Worm (Caenorhabditis elegans) whole organism, L4 larva: ENCODE data around the gene nhx-9.

ENCODE experiments used
- T20F7.1 ChIP-seq: fragments of 200-800 bp; sonication (Bioruptor generic); optimal IDR thresholded peaks from 2 replicates; lab custom pipeline; 2018; ENCODE audit warnings: mild to moderate bottlenecking, missing genetic modification characterization, missing compliant biosample characterization
- nhr-10 ChIP-seq: fragments of 150-350 bp; optimal IDR thresholded peaks from 2 replicates; lab custom pipeline; 2014; ENCODE audit warnings: missing biosample characterization, missing genetic modification characterization
- pqm-1 ChIP-seq: sonication (generic microtip); optimal IDR thresholded peaks from 2 replicates; lab custom pipeline; 2017; ENCODE audit warnings: missing biosample characterization, missing genetic modification characterization
- rbr-2 ChIP-seq: sonication (generic microtip); optimal IDR thresholded peaks from 2 replicates; lab custom pipeline; 2016; ENCODE audit warnings: missing genotype, missing genetic modification characterization, missing compliant biosample characterization
- sdz-12 ChIP-seq: fragments of 200-800 bp; sonication (Bioruptor generic); optimal IDR thresholded peaks from 2 replicates; lab custom pipeline; 2018; ENCODE audit warnings: mild to moderate bottlenecking, missing genetic modification characterization, missing compliant biosample characterization
- unc-39 ChIP-seq: sonication (generic microtip); optimal IDR thresholded peaks from 2 replicates; lab custom pipeline; 2017; ENCODE audit warnings: missing biosample characterization, missing genetic modification characterization

ce11 chrIV:11883478-11883877, 47.2 kb upstream of the nhx-9 start:
- TF ChIP-seq pqm-1 (tag; lab: Kevin White, UChicago) (no peak), rbr-2 (tag; lab: Kevin White, UChicago) (no peak), sdz-12 (GFP tag; lab: Kevin White, UChicago) (no peak), unc-39 (tag; lab: Kevin White, UChicago) (no peak), nhr-10 (no peak), T20F7.1 (no peak)
